Worm (Caenorhabditis elegans): ENCODE data around the gene F45G2.8.
A peak's percentile ranks its signal among the peaks of the same experiment; 100 is the strongest.

F45G2.8 gene

ce11 chrIII:13465918-13466592 lies 30.6 kb upstream of the F45G2.8 start, which contains the start of gene cdk-5:
TSS of gene cdk-5 (minus strand) at chrIII:13466342.
- no peak for TF ChIP-seq pag-3 (tag; optimal IDR thresholded peaks at IDR 0.05; ENCODE audit: borderline replicate concordance)
- no peak for TF ChIP-seq sox-2 (GFP tag; IDR thresholded peaks at IDR 0.05)
- TF ChIP-seq hlh-6 (tag; optimal IDR thresholded peaks at IDR 0.05): no peak
- no peak for TF ChIP-seq sox-4 (tag; optimal IDR thresholded peaks at IDR 0.05)
- TF ChIP-seq fax-1 (tag; optimal IDR thresholded peaks at IDR 0.05): no peak
- peak; percentile 58 for TF ChIP-seq dve-1 (tag; optimal IDR thresholded peaks at IDR 0.05)
- no peak for TF ChIP-seq ceh-18 (tag; optimal IDR thresholded peaks at IDR 0.05)
- no peak for TF ChIP-seq hlh-8 (tag; optimal IDR thresholded peaks at IDR 0.05)
- TF ChIP-seq unc-42 (tag; optimal IDR thresholded peaks at IDR 0.05): peak; percentile 75
- TF ChIP-seq ahr-1 (tag; optimal IDR thresholded peaks at IDR 0.05): no peak
- TF ChIP-seq nfya-1 (tag; optimal IDR thresholded peaks at IDR 0.05): peak; percentile 88
- no peak for TF ChIP-seq hlh-13 (GFP tag; optimal IDR thresholded peaks at IDR 0.05)
- TF ChIP-seq unc-55 (GFP tag; optimal IDR thresholded peaks at IDR 0.05): peak; percentile 29
- TF ChIP-seq pax-1 (tag; optimal IDR thresholded peaks at IDR 0.05): peak; percentile 70
- no peak for TF ChIP-seq ceh-24 (tag; optimal IDR thresholded peaks at IDR 0.05)
- no peak for TF ChIP-seq Y22D7AL.16 (tag; optimal IDR thresholded peaks at IDR 0.05)
- peak; percentile 60 for TF ChIP-seq ceh-30 (tag; optimal IDR thresholded peaks at IDR 0.05)
- TF ChIP-seq gmeb-2 (tag; optimal IDR thresholded peaks at IDR 0.05): no peak
- no peak for TF ChIP-seq sdc-2 (tag; optimal IDR thresholded peaks at IDR 0.05)
- TF ChIP-seq mec-3 (tag; optimal IDR thresholded peaks at IDR 0.05; ENCODE audit: borderline replicate concordance): no peak
- TF ChIP-seq hlh-30 (tag; optimal IDR thresholded peaks at IDR 0.05; ENCODE audit: insufficient read depth): no peak
- no peak for TF ChIP-seq ztf-16 (tag; optimal IDR thresholded peaks at IDR 0.05)
- no peak for TF ChIP-seq ceh-2 (tag; optimal IDR thresholded peaks at IDR 0.05)
- TF ChIP-seq ceh-19 (GFP tag; optimal IDR thresholded peaks at IDR 0.05): no peak
- no peak for TF ChIP-seq F13H6.1 (tag; optimal IDR thresholded peaks at IDR 0.05)
- no peak for TF ChIP-seq C08G9.2 (tag; optimal IDR thresholded peaks at IDR 0.05)
- TF ChIP-seq ama-1 (optimal IDR thresholded peaks at IDR 0.05): no peak
- no peak for TF ChIP-seq pqm-1 (tag; optimal IDR thresholded peaks at IDR 0.05)
- TF ChIP-seq ets-4 (tag; optimal IDR thresholded peaks at IDR 0.05): no peak
- TF ChIP-seq ceh-31 (tag; optimal IDR thresholded peaks at IDR 0.05): peak; percentile 29
- TF ChIP-seq C38D4.7 (GFP tag; optimal IDR thresholded peaks at IDR 0.05): no peak
- TF ChIP-seq elt-4 (tag; optimal IDR thresholded peaks at IDR 0.05): no peak
- TF ChIP-seq syd-9 (tag; optimal IDR thresholded peaks at IDR 0.05): no peak
- peak; percentile 69 for TF ChIP-seq ceh-48 (tag; optimal IDR thresholded peaks at IDR 0.05)
- TF ChIP-seq lim-6 (tag; optimal IDR thresholded peaks at IDR 0.05): no peak
- TF ChIP-seq tbx-2 (tag; optimal IDR thresholded peaks at IDR 0.05): no peak

- no peak for TF ChIP-seq madf-2 (tag; optimal IDR thresholded peaks at IDR 0.05)
- no peak for TF ChIP-seq ztf-16 (tag; optimal IDR thresholded peaks at IDR 0.05)
- TF ChIP-seq ttx-3 (tag; optimal IDR thresholded peaks at IDR 0.05): no peak
- no peak for TF ChIP-seq pha-2 (tag; optimal IDR thresholded peaks at IDR 0.05)
- TF ChIP-seq hlh-6 (tag; optimal IDR thresholded peaks at IDR 0.05): no peak
- TF ChIP-seq ahr-1 (tag; optimal IDR thresholded peaks at IDR 0.05): no peak
- TF ChIP-seq ceh-31 (tag; optimal IDR thresholded peaks at IDR 0.05): no peak
- no peak for TF ChIP-seq dmd-4 (tag; optimal IDR thresholded peaks at IDR 0.05; ENCODE audit: borderline replicate concordance)
- TF ChIP-seq unc-86 (tag; optimal IDR thresholded peaks at IDR 0.05): no peak
- TF ChIP-seq ceh-48 (tag; optimal IDR thresholded peaks at IDR 0.05): no peak
- no peak for TF ChIP-seq dve-1 (tag; optimal IDR thresholded peaks at IDR 0.05)
- no peak for TF ChIP-seq nhr-232 (tag; optimal IDR thresholded peaks at IDR 0.05)
- TF ChIP-seq ceh-14 (tag; optimal IDR thresholded peaks at IDR 0.05): no peak
- TF ChIP-seq hlh-30 (tag; optimal IDR thresholded peaks at IDR 0.05; ENCODE audit: insufficient read depth): no peak
- no peak for TF ChIP-seq fkh-10 (GFP tag; optimal IDR thresholded peaks at IDR 0.05)
- TF ChIP-seq npax-4 (tag; optimal IDR thresholded peaks at IDR 0.05): no peak
- no peak for TF ChIP-seq K02D7.2 (tag; optimal IDR thresholded peaks at IDR 0.05)
- no peak for TF ChIP-seq che-1 (tag; optimal IDR thresholded peaks at IDR 0.05)
- no peak for TF ChIP-seq syd-9 (tag; optimal IDR thresholded peaks at IDR 0.05)
- no peak for TF ChIP-seq hlh-8 (tag; optimal IDR thresholded peaks at IDR 0.05)
- TF ChIP-seq Y22D7AL.16 (tag; optimal IDR thresholded peaks at IDR 0.05): no peak
- peak; percentile 63 for TF ChIP-seq elt-2 (tag; optimal IDR thresholded peaks at IDR 0.05)
- peak; percentile 49 for TF ChIP-seq unc-55 (GFP tag; optimal IDR thresholded peaks at IDR 0.05)
- no peak for TF ChIP-seq fkh-6 (tag; optimal IDR thresholded peaks at IDR 0.05)
- TF ChIP-seq ets-4 (tag; optimal IDR thresholded peaks at IDR 0.05): no peak
- TF ChIP-seq sox-2 (GFP tag; IDR thresholded peaks at IDR 0.05): no peak
Observed at ce11 chrIII:13464493-13465362, 29.3 kb upstream of the F45G2.8 start, which contains the start of gene kel-3. TSS of gene kel-3 (plus strand) at chrIII:13464820.

All from whole organism, late embryonic.